Fruit fly (Drosophila melanogaster) whole organism, prepupa: ENCODE measurements around the gene CG5973.

Experiments
- CG10631 ChIP-seq: fragments of 200-800 bp; sonication (Bioruptor generic); optimal IDR thresholded peaks from 2 replicates; lab custom pipeline; 2016; ENCODE audit warnings: missing biosample characterization, missing genetic modification characterization
- CG10669 ChIP-seq: fragments of 200-800 bp; sonication (Bioruptor generic); optimal IDR thresholded peaks from 3 replicates; lab custom pipeline; 2018; ENCODE audit warnings: missing biosample characterization, mild to moderate bottlenecking, missing genetic modification characterization, moderate library complexity
- CG11294 ChIP-seq: fragments of 200-800 bp; sonication (Bioruptor generic); IDR thresholded peaks from 2 replicates; pipeline ENCODE4 v1.3.6; 2022; ENCODE audit warnings: missing biosample characterization, missing genetic modification characterization
- CG11762 ChIP-seq: fragments of 200-800 bp; sonication (Bioruptor generic); optimal IDR thresholded peaks from 3 replicates; lab custom pipeline; 2016; ENCODE audit warnings: missing biosample characterization, missing genetic modification characterization; ENCODE audit not compliant: insufficient read depth
- CG11902 ChIP-seq: fragments of 200-800 bp; sonication (Bioruptor generic); optimal IDR thresholded peaks from 3 replicates; lab custom pipeline; 2016; ENCODE audit warnings: missing biosample characterization, missing genetic modification characterization
- CG15336 ChIP-seq: fragments of 200-800 bp; sonication (Bioruptor generic); IDR thresholded peaks from 2 replicates; pipeline ENCODE4 v1.3.6; 2022; ENCODE audit warnings: missing biosample characterization, missing genetic modification characterization
- CG1621 ChIP-seq: fragments of 200-800 bp; sonication (Bioruptor generic); optimal IDR thresholded peaks from 3 replicates; lab custom pipeline; 2018; ENCODE audit warnings: missing biosample characterization, mild to moderate bottlenecking, missing genetic modification characterization
- CG3032 ChIP-seq: fragments of 200-800 bp; optimal IDR thresholded peaks from 2 replicates; lab custom pipeline; 2019; ENCODE audit warnings: missing biosample characterization, mild to moderate bottlenecking, missing genetic modification characterization, moderate library complexity
- CG31627 ChIP-seq: fragments of 200-800 bp; sonication (Bioruptor generic); optimal IDR thresholded peaks from 3 replicates; lab custom pipeline; 2016; ENCODE audit warnings: missing biosample characterization, missing genetic modification characterization
- CG3919 ChIP-seq: fragments of 200-800 bp; sonication (Bioruptor generic); optimal IDR thresholded peaks from 3 replicates; lab custom pipeline; 2016; ENCODE audit warnings: missing biosample characterization, missing genetic modification characterization
- CG4318 ChIP-seq: fragments of 200-800 bp; sonication (Bioruptor generic); optimal IDR thresholded peaks from 3 replicates; lab custom pipeline; 2017; ENCODE audit warnings: missing biosample characterization, mild to moderate bottlenecking, missing genetic modification characterization
- CG6163 ChIP-seq: fragments of 200-800 bp; sonication (Bioruptor generic); IDR thresholded peaks from 3 replicates; pipeline ENCODE4 v1.3.6; 2022; ENCODE audit warnings: missing biosample characterization, missing genetic modification characterization
- CG6276 ChIP-seq: fragments of 200-800 bp; sonication (Bioruptor generic); optimal IDR thresholded peaks from 2 replicates; lab custom pipeline; 2017; ENCODE audit warnings: missing biosample characterization, mild to moderate bottlenecking, missing genetic modification characterization
- CG6792 ChIP-seq: fragments of 200-800 bp; sonication (Bioruptor generic); optimal IDR thresholded peaks from 3 replicates; lab custom pipeline; 2016; ENCODE audit warnings: missing biosample characterization, missing genetic modification characterization
- CG6808 ChIP-seq: fragments of 200-800 bp; sonication (Bioruptor generic); optimal IDR thresholded peaks from 3 replicates; lab custom pipeline; 2017; ENCODE audit warnings: missing biosample characterization, missing genetic modification characterization, mild to moderate bottlenecking, moderate library complexity, missing genetic modification reagents
- CG7368 ChIP-seq: fragments of 200-800 bp; sonication (Bioruptor generic); optimal IDR thresholded peaks from 3 replicates; lab custom pipeline; 2016; ENCODE audit warnings: missing biosample characterization, missing genetic modification characterization
- CG8119 ChIP-seq: fragments of 200-800 bp; sonication (Bioruptor generic); IDR thresholded peaks from 3 replicates; pipeline ENCODE4 v1.3.6; 2022; ENCODE audit warnings: missing biosample characterization, missing genetic modification characterization
- CG9139 ChIP-seq: fragments of 200-800 bp; sonication (Bioruptor generic); optimal IDR thresholded peaks from 3 replicates; lab custom pipeline; 2017; ENCODE audit warnings: missing biosample characterization, mild to moderate bottlenecking, missing genetic modification characterization
- Eip75B ChIP-seq: fragments of 200-800 bp; sonication (Bioruptor generic); optimal IDR thresholded peaks from 3 replicates; lab custom pipeline; 2016; ENCODE audit warnings: missing biosample characterization, missing genetic modification characterization
- Eip78C ChIP-seq: fragments of 200-800 bp; sonication (Bioruptor generic); peaks from one replicate; lab custom pipeline; 2016; ENCODE audit warnings: missing biosample characterization, missing genetic modification characterization
- Hr39 ChIP-seq: fragments of 200-800 bp; sonication (Bioruptor generic); optimal IDR thresholded peaks from 2 replicates; lab custom pipeline; 2016; ENCODE audit warnings: missing biosample characterization, missing genetic modification characterization
- Lpt ChIP-seq: fragments of 200-800 bp; sonication (Bioruptor generic); optimal IDR thresholded peaks from 3 replicates; lab custom pipeline; 2016; ENCODE audit warnings: missing biosample characterization, missing genetic modification characterization
- Sox15 ChIP-seq: fragments of 200-800 bp; sonication (Bioruptor generic); optimal IDR thresholded peaks from 3 replicates; lab custom pipeline; 2016; ENCODE audit warnings: missing biosample characterization, missing genetic modification characterization
- achi ChIP-seq: fragments of 200-800 bp; sonication (Bioruptor generic); optimal IDR thresholded peaks from 3 replicates; lab custom pipeline; 2016; ENCODE audit warnings: missing biosample characterization, missing genetic modification characterization
- acj6 ChIP-seq: fragments of 200-800 bp; sonication (Bioruptor generic); optimal IDR thresholded peaks from 3 replicates; lab custom pipeline; 2016; ENCODE audit warnings: missing biosample characterization, missing genetic modification characterization
- cyc ChIP-seq: fragments of 200-800 bp; sonication (Bioruptor generic); optimal IDR thresholded peaks from 3 replicates; lab custom pipeline; 2016; ENCODE audit warnings: missing biosample characterization, missing genetic modification characterization
- dsx ChIP-seq: fragments of 200-800 bp; optimal IDR thresholded peaks from 3 replicates; lab custom pipeline; 2019; ENCODE audit warnings: missing biosample characterization, mild to moderate bottlenecking, missing genetic modification characterization, moderate library complexity; ENCODE audit not compliant: poor library complexity, severe bottlenecking
- eg ChIP-seq: fragments of 200-800 bp; sonication (Bioruptor generic); IDR thresholded peaks from 3 replicates; pipeline ENCODE4 v1.3.6; 2022; ENCODE audit warnings: missing biosample characterization, missing genetic modification characterization
- esn ChIP-seq: fragments of 200-800 bp; sonication (Bioruptor generic); optimal IDR thresholded peaks from 2 replicates; lab custom pipeline; 2016; ENCODE audit warnings: missing biosample characterization, mild to moderate bottlenecking, missing genetic modification characterization, moderate library complexity
- lz ChIP-seq: fragments of 200-800 bp; sonication (Bioruptor generic); optimal IDR thresholded peaks from 3 replicates; lab custom pipeline; 2016; ENCODE audit warnings: missing biosample characterization, missing genetic modification characterization
- net ChIP-seq: fragments of 200-800 bp; sonication (Bioruptor generic); optimal IDR thresholded peaks from 3 replicates; lab custom pipeline; 2016; ENCODE audit warnings: missing biosample characterization, missing genetic modification characterization
- pdm3 ChIP-seq: fragments of 200-800 bp; sonication (Bioruptor generic); optimal IDR thresholded peaks from 3 replicates; lab custom pipeline; 2016; ENCODE audit warnings: missing biosample characterization, missing genetic modification characterization
- salr ChIP-seq, 2 experiments: fragments of 200-800 bp; sonication (Bioruptor generic); optimal IDR thresholded peaks; 3 replicates each; lab custom pipeline; 2016 to 2018; ENCODE audit warnings: missing biosample characterization in 2 of 2, missing genetic modification characterization in 2 of 2, mild to moderate bottlenecking in 1 of 2
- spab ChIP-seq: fragments of 200-800 bp; sonication (Bioruptor generic); optimal IDR thresholded peaks from 2 replicates; lab custom pipeline; 2017; ENCODE audit warnings: missing biosample characterization, mild to moderate bottlenecking, missing genetic modification characterization, missing genetic modification reagents
- ss ChIP-seq, 2 experiments: fragments of 200-800 bp; sonication (Bioruptor generic); optimal IDR thresholded peaks; 2 replicates in 1 of 2; 3 replicates in 1 of 2; lab custom pipeline; 2017 to 2018; ENCODE audit warnings: mild to moderate bottlenecking in 2 of 2, missing biosample characterization in 2 of 2, missing genetic modification characterization in 2 of 2, moderate library complexity in 1 of 2
- svp ChIP-seq: fragments of 200-800 bp; sonication (Bioruptor generic); peaks from one replicate; lab custom pipeline; 2016; ENCODE audit warnings: missing biosample characterization, missing genetic modification characterization
- vri ChIP-seq: fragments of 200-800 bp; sonication (Bioruptor generic); optimal IDR thresholded peaks from 3 replicates; lab custom pipeline; 2016; ENCODE audit warnings: missing biosample characterization, mild to moderate bottlenecking, missing genetic modification characterization

CG5973 gene

DNA sequence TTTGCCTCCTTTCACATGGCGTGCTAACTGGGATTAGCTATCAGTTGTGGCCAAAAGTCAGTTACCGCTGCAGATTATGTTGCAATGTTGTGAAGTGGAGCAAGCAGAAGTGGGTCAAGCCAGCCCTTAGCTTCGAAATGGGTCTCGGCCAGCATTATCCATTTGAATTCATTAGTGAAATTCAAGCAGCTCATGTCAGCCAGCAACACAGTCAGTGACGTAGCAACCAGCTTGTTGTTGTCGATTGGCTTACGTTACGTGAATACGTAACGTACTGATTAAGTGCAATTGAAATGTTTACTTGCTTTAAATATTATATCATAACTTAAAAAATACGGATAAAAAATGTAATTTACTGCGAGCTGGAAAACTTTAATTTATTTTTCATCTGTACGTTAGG is 14.8 kb downstream of the CG5973 start:
- TF ChIP-seq vri (GFP tag; lab: Kevin White, UChicago) = no peak
- no peak for TF ChIP-seq CG7368
- no peak for TF ChIP-seq ss (GFP tag; optimal IDR thresholded peaks at IDR 0.05; lab: Kevin White, UChicago)
- TF ChIP-seq CG10669 (GFP tag; lab: Kevin White, UChicago) = no peak
- TF ChIP-seq acj6 (GFP tag; lab: Kevin White, UChicago) = no peak
- no peak for TF ChIP-seq Lpt
- no peak for TF ChIP-seq CG11762 (GFP tag; lab: Kevin White, UChicago)
- TF ChIP-seq cyc = no peak
- no peak for TF ChIP-seq Hr39 (GFP tag; lab: Kevin White, UChicago)
- TF ChIP-seq CG11902 = no peak
- no peak for TF ChIP-seq eg (GFP tag; lab: Robert Waterston, UW)
- no peak for TF ChIP-seq CG31627 (GFP tag; lab: Kevin White, UChicago)
- TF ChIP-seq CG8119 (GFP tag; lab: Robert Waterston, UW) = no peak
- no peak for TF ChIP-seq CG1621 (tag; lab: Kevin White, UChicago)
- no peak for TF ChIP-seq CG9139 (GFP tag; lab: Kevin White, UChicago)
- no peak for TF ChIP-seq CG6163 (GFP tag; lab: Robert Waterston, UW)
- TF ChIP-seq lz (GFP tag; lab: Kevin White, UChicago) = no peak
- no peak for TF ChIP-seq net (GFP tag; lab: Kevin White, UChicago)

DNA sequence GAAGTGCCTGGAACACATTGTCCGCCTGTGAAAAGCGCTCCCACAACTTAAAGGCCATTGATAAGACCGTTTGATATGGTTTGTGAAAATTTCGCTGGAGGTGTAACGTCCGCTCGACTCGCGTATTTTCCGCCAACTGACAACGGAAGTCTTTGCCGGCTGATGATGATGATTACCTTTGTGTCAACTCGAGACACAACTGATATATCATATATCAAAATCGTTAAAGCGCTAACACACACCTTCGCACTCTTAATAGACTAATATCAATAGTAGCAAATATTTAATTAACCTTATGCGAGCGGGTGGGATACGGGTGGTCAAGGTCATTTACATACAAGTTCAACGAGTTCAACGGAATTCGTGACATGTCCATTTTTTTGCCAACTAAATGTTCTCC is 16.8 kb downstream of the CG5973 start, which contains the start of gene Gr28a:
Gene Gr28a (minus strand): TSS at position 101 of the 400 bp plus-strand sequence.
- TF ChIP-seq svp (GFP tag; lab: Kevin White, UChicago) (peak; percentile 11), Sox15 (GFP tag; lab: Kevin White, UChicago) (no peak), CG6792 (GFP tag; lab: Kevin White, UChicago) (no peak)

- TF ChIP-seq Eip75B (GFP tag; lab: Kevin White, UChicago) (no peak), CG10631 (GFP tag; lab: Kevin White, UChicago) (no peak), CG31627 (GFP tag; lab: Kevin White, UChicago) (no peak), CG1621 (tag; lab: Kevin White, UChicago) (no peak)
These were observed 24.9 kb downstream of the CG5973 start, which contains the start of gene Gr28b for dm6 chr2L:7462147-7462546. Gene Gr28b, minus strand, starts transcription at chr2L:7462247.

dm6 chr2L:7466304-7466703 is 29.0 kb downstream of the CG5973 start, which contains the start of gene CG6055:
Gene CG6055, plus strand, starts transcription at chr2L:7466543.
- peak; percentile 66 for TF ChIP-seq CG6808 (GFP tag; lab: Kevin White, UChicago)
- TF ChIP-seq eg (GFP tag; lab: Robert Waterston, UW) = peak; percentile 49; the same call in 1 of the 3 replicates
- TF ChIP-seq CG7368 = no peak
- TF ChIP-seq CG6163 (GFP tag; lab: Robert Waterston, UW) = peak; percentile 54; the same call in 1 of the 3 replicates
- TF ChIP-seq CG3032 (tag; lab: Kevin White, UChicago) = no peak
- TF ChIP-seq CG15336 (GFP tag; lab: Robert Waterston, UW) = no peak; the same call in 1 of the 2 replicates
- TF ChIP-seq net (GFP tag; lab: Kevin White, UChicago) = peak; percentile 44
- no peak for TF ChIP-seq CG10631 (GFP tag; lab: Kevin White, UChicago)
- no peak for TF ChIP-seq CG10669 (GFP tag; lab: Kevin White, UChicago)
- peak; percentile 38 for TF ChIP-seq CG6276
- TF ChIP-seq CG1621 (tag; lab: Kevin White, UChicago) = peak; percentile 72
- TF ChIP-seq Eip75B (GFP tag; lab: Kevin White, UChicago) = peak; percentile 15
- TF ChIP-seq ss (GFP tag; optimal IDR thresholded peaks at IDR 0.05; lab: Kevin White, UChicago) = peak; percentile 71 to 77
- peak; percentile 61; the same call in 2 of the 3 replicates for TF ChIP-seq CG8119 (GFP tag; lab: Robert Waterston, UW)
- peak; percentile 65 for TF ChIP-seq CG9139 (GFP tag; lab: Kevin White, UChicago)
- peak; percentile 7 for TF ChIP-seq achi
- TF ChIP-seq spab (GFP tag; lab: Kevin White, UChicago) = peak; percentile 25
- TF ChIP-seq CG11294 (GFP tag; lab: Robert Waterston, UW) = no peak
- no peak for TF ChIP-seq CG4318 (GFP tag; lab: Kevin White, UChicago)
- peak; percentile 17 to 30 for TF ChIP-seq salr (GFP tag; optimal IDR thresholded peaks at IDR 0.05; lab: Kevin White, UChicago)
- TF ChIP-seq CG11902 = no peak
- TF ChIP-seq esn = no peak
- TF ChIP-seq CG3919 (GFP tag; lab: Kevin White, UChicago) = no peak
- peak; percentile 61 for TF ChIP-seq Eip78C
- peak; percentile 63 for TF ChIP-seq dsx (GFP tag; lab: Kevin White, UChicago)
- no peak for TF ChIP-seq Sox15 (GFP tag; lab: Kevin White, UChicago)
- peak; percentile 4 for TF ChIP-seq pdm3 (GFP tag; lab: Kevin White, UChicago)
